Worm (Caenorhabditis elegans) whole organism, L4 larva: Measurements from ENCODE around the gene F46C3.6.

Source experiments
- F37D6.2 ChIP-seq: sonication (generic microtip); optimal IDR thresholded peaks from 2 replicates; lab custom pipeline; 2016; ENCODE audit warnings: mild to moderate bottlenecking, missing genetic modification characterization, missing compliant biosample characterization
- Y75B8A.6 ChIP-seq: fragments of 200-800 bp; sonication (Bioruptor generic); IDR thresholded peaks from 2 replicates; pipeline ENCODE4 v1.3.6; 2022; ENCODE audit warnings: missing genetic modification reagents, missing genetic modification characterization, missing compliant biosample characterization
- ama-1 ChIP-seq: fragments of 150-350 bp; optimal IDR thresholded peaks from 2 replicates; lab custom pipeline; 2014; ENCODE audit warnings: inconsistent platforms, mixed read lengths
- ceh-32 ChIP-seq: sonication (generic microtip); optimal IDR thresholded peaks from 2 replicates; lab custom pipeline; 2016; ENCODE audit warnings: mild to moderate bottlenecking, missing genetic modification characterization, missing compliant biosample characterization; ENCODE audit not compliant: poor library complexity
- dmd-8 ChIP-seq: fragments of 200-800 bp; sonication (Bioruptor generic); IDR thresholded peaks from 2 replicates; pipeline ENCODE4 v1.3.6; 2022; ENCODE audit warnings: missing genetic modification characterization, missing compliant biosample characterization
- dpl-1 ChIP-seq: fragments of 150-350 bp; optimal IDR thresholded peaks from 2 replicates; lab custom pipeline; 2014; ENCODE audit warnings: missing biosample characterization, missing genetic modification reagents, missing genetic modification characterization
- egl-27 ChIP-seq: sonication (generic microtip); optimal IDR thresholded peaks from 3 replicates; lab custom pipeline; 2017; ENCODE audit warnings: missing biosample characterization, missing genetic modification reagents, missing genetic modification characterization
- egl-43 ChIP-seq: fragments of 200-800 bp; sonication (Bioruptor generic); IDR thresholded peaks from 2 replicates; pipeline ENCODE4 v1.3.6; 2022; ENCODE audit warnings: missing genetic modification reagents, missing genetic modification characterization, missing compliant biosample characterization
- jun-1 ChIP-seq: fragments of 150-350 bp; optimal IDR thresholded peaks from 2 replicates; lab custom pipeline; 2014; ENCODE audit warnings: missing biosample characterization, missing genetic modification reagents, missing genetic modification characterization
- nhr-237 ChIP-seq: sonication (generic microtip); optimal IDR thresholded peaks from 2 replicates; lab custom pipeline; 2017; ENCODE audit warnings: missing biosample characterization, missing genetic modification characterization
- unc-62 ChIP-seq, 3 experiments: fragments of 150-350 bp in 1 of 3; sonication (generic microtip); optimal IDR thresholded peaks in 2 of 3; peaks in 1 of 3; 1 replicate in 1 of 3; 2 replicates in 2 of 3; lab custom pipeline; 2014 to 2017; ENCODE audit warnings: missing biosample characterization in 3 of 3, missing genetic modification characterization in 3 of 3, missing genetic modification reagents in 3 of 3, missing genotype in 1 of 3
- ztf-11 ChIP-seq: fragments of 150-350 bp; optimal IDR thresholded peaks from 2 replicates; lab custom pipeline; 2014; ENCODE audit warnings: missing biosample characterization, missing genetic modification characterization

DNA sequence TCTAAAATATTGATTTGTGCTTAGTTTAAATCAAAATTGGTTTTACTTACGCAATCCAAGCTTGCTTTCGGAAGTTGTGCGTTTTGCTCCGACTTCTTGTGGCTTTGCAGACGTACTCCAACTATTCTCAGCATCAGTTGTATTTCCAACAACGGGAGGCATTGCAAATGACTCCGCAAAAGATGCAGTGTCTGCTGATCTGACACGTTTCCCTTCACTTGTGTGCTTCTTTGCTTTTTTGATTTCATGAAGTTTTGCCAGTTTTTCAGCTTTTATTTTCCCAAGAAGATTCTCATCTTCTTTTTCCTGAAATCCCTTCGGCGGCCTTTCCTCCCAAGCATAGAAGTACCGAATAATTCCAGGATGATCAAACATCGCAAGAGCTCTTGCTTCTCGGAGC is 8.2 kb downstream of the F46C3.6 start:
- TF ChIP-seq dpl-1 (GFP tag; lab: Kevin White, UChicago) (no peak), ceh-32 (tag; lab: Kevin White, UChicago) (no peak), ama-1 (lab: Kevin White, UChicago) (no peak), F37D6.2 (tag; lab: Kevin White, UChicago) (no peak), unc-62 (GFP tag; optimal IDR thresholded peaks at IDR 0.05 in 1 of 2; lab: Kevin White, UChicago) (peak in 1 of 2 experiments; percentile 24), unc-62 (tag; optimal IDR thresholded peaks at IDR 0.05; lab: Kevin White, UChicago) (no peak), egl-43 (no peak), nhr-237 (tag; lab: Kevin White, UChicago) (no peak), egl-27 (tag; lab: Kevin White, UChicago) (no peak), jun-1 (tag; lab: Kevin White, UChicago) (no peak), dmd-8 (GFP tag; lab: Robert Waterston, UW) (no peak), Y75B8A.6 (GFP tag; lab: Robert Waterston, UW) (no peak), ztf-11 (tag; lab: Kevin White, UChicago) (no peak)
